Worm (Caenorhabditis elegans): ENCODE measurements around the gene mtx-2.

Gene mtx-2

DNA sequence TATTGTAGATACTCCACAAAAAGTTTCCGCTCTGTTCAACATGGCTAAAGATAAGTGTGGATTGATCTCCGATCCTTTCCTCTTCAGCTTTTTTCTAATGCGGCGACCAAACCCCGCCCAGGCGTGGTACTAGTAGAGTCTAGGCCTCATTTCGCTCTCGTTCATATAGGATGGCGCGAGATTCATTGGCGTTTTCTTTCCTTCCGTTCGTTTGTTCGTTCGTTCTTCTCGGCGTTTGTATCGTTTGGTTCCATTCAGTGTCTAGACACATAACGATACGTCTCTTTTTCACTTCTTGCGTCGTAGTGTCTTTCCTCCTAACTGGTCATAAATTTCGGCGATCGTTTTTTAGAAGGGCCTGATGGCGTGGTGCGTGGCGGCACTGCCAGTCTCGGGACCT is 34.3 kb downstream of the mtx-2 start:
- TF ChIP-seq unc-62 (GFP tag; optimal IDR thresholded peaks at IDR 0.05), result no peak

DNA sequence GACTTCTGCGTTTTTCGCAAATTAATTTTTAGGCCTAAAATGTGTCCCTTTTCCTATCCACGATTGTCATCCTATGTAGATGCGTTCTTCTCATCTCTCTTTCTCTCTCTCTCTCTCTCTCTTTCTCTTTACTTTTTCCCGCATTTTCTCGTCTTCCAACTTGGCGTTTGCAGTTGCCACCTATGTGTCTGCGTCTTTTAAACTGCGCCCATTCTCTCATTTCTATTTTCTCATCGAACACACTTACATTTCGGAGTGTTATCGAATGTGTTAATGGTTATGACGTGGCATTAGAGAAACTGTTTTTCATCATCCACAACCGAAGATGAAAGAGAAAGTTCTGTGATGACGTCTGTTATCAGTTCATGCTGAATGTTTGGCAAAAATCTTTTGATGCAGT is 34.9 kb downstream of the mtx-2 start:
- no peak for TF ChIP-seq unc-62 (GFP tag; optimal IDR thresholded peaks at IDR 0.05)

DNA sequence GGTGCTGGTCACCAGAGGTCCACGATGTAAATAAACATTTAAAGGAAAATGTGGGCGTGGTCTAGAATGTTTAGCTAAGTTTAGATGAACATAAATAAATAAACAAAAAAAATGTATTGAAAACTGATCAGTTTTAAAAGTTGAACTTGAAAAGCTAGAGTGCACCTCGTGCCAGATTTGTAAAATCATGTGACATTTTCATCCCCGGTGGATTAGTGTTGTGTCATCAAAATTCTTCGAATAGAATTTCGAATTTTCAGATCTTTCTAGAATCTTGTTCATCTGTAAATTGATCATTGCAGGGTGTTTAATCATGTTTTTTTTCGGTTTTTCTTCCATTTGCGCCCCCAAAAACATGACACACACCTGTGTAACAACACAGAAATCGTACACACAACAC is 36.9 kb downstream of the mtx-2 start:
- TF ChIP-seq unc-62 (GFP tag; optimal IDR thresholded peaks at IDR 0.05), result no peak

DNA sequence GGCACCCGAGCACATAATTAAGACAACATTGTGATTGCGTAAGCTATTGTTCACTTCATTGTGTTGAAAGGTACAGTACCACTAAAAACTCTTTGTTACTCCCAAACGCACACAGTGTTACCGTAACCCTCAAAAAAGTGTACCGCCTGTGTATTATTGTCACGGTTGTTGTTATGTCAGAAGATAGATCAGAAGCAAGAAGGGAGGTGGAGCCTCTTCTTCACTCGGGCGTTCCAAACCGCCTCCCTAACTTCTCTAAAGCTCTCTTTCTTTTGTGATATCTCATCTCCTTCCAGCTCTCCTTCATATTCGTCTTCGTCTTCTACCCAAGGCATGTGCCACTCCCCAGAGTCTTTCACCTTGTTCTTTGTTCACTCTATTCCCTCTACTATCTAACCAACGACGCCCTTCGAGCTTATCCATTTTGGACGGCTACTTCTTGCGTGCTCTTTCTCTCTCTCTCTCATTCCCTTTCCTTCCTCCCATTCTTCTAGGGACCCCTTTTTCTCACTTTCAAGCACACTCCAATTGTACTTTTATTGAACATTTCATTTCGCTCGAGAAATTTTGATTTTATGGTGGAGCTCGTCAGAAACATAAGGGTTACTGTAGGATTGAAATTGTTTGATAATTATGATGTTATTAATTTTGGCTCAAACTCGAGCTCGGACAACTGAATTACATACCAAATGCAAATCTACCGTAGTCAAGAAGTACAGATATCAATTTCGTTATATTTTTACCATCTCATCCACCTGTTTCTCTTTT is 37.7 kb downstream of the mtx-2 start:
- TF ChIP-seq unc-62 (GFP tag; optimal IDR thresholded peaks at IDR 0.05), result no peak

DNA sequence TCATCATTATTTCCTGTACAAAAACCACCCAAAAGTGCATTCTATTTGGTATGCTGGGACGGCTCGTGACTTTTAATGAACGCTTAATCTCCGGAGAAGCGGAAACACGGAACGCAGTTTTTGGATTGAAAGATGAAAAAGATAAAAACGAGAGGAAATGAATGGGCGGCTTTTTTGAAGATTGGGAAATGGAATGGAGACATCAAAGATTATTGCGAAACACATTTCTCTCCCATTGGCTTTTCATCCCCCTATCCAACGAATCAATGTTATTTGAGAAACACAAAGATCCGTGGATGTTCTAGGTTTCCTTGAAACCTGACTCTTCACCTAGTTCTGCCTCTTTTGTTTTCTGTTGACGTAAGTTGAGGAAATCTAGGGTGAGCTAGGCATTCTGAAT is 39.0 kb downstream of the mtx-2 start:
- no peak for TF ChIP-seq unc-62 (GFP tag; optimal IDR thresholded peaks at IDR 0.05)

DNA sequence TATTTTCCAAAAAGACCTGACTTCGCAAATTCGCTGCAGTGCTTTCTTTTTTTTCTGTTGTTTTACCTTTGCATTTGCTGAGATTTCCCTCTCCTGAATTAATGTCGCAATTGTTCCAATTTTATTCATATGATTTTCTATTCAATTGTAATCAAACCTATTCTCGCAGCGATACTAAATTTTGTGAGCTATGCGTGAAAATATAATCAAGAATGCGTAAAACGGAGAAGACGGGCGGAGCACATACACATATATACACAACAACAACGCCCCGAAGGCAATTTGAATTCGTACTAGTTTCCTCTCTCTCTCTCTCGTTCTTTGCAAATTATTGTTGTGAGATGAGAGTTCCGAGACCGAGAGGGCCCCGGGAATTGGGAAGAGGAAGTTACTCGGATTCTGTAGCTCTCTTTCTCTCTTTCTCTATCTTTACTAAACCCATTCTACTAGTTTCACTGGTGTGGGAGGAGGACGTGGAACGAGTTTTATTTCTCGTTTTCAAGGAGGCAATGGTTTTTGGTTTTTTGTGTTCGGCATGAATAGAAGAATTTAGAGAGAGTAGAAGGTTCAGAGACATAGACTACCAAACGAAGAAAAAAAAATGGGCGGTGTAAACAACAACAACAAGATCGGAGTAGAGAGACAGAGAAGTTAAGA is 39.9 kb downstream of the mtx-2 start:
- no peak for TF ChIP-seq unc-62 (GFP tag; optimal IDR thresholded peaks at IDR 0.05)

DNA sequence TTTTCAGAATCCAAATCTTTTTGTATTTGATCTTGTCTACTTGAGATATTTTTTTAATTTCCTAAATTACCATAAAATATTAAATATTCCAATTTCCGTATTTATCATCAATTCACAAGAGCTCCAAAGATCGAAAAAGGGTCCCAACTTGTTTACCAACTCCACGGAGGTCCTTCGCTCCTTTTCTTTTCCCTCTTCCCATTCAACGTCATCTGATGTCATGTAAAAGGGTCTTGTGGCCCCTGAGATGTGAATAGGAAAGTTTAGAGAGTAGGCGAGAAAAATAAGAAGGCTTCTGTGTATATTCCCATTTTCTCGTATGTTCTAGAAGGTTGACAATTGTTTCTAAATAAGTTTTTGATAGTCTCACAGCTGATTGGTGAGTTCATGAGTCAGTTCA is 40.4 kb downstream of the mtx-2 start:
- TF ChIP-seq unc-62 (GFP tag; optimal IDR thresholded peaks at IDR 0.05), result no peak

DNA sequence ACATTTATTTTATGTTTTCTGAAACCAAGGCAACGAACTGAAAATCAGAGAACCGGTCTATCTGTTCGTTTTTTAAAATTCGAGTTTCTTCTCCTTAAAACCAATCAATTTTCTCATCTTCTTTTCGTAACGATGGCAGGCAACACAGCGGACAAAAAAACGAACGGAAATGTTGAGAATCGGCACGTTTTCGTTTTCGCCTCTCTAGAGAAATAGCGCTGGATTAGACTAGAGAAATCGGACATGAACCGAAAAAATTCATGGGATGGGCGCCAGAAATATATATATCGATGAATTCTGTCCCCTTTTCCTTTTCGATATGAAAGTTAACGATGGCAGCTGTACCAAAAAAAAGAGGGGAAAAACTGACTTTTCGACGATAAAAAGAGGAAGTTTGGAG is 41.0 kb downstream of the mtx-2 start:
- no peak for TF ChIP-seq unc-62 (GFP tag; optimal IDR thresholded peaks at IDR 0.05)

DNA sequence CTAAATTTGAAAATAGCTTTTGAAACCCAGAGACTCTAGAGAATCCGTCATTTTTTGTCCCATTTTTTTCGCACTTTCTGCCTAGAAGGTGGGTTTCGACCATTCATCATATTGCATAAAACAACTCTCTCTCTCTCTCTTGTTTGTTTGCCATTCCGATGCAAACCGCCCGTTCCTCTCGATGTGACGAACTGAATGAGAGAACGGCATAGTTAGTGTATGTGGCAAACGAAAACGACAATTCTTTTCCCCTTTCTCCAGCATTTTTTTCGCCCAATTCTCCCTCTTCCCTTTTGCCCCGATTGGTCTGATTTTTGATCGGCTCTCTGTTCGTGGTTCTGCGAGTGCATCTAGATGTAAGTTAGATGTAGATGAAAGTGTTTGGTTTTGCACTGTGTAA is 41.9 kb downstream of the mtx-2 start:
- no peak for TF ChIP-seq unc-62 (GFP tag; optimal IDR thresholded peaks at IDR 0.05)

DNA sequence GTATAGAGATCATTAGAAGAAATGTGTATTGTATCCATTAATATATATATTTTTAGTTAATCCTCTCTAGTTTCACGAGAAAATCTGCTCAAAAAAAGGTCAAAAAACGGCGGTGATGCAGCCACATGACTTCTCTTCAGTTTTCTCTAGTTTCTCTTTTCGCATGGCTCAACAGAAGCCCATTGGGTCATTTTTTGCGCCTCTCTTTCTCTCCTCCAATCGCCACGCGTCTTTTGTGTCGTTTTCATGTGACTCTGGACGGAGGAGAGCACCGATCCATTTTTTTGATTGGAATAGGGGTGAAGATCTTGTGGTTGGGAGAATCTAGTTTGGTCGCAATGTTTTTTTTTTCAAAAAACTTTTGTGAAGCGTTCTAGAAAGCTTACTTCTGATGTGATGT is 42.5 kb downstream of the mtx-2 start:
- TF ChIP-seq unc-62 (GFP tag; optimal IDR thresholded peaks at IDR 0.05), result no peak

DNA sequence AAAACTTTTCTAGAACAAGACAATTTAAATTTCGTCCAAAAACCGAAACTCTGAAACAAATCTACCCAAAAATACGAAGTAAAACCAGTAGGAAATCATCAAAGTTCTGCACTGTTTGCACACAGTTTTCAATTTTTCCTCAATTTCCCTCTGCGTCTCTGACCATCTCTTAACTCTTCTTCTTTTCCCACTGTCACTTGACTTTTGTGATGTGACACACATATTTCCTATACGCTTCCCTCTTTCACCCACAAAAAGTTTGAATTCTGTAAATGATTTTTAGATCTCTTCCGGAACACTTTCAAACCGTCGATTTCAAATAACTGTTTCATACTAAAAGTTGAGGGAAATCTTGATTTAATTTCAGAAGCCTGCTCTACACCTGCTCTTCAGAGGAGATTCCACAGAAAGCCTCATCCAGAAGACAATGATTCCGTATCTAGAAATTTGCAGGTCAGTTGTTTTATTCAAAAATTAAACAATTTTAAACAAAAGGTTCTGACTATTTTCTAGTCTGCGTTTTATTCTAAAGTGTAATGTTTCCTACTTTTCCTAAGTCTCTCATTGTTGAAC is 44.0 kb downstream of the mtx-2 start, which contains the start of gene ncl-1:
Gene ncl-1, plus strand, starts transcription at position 366 of the 573 bp plus-strand sequence.
- no peak for TF ChIP-seq unc-62 (GFP tag; optimal IDR thresholded peaks at IDR 0.05)

DNA sequence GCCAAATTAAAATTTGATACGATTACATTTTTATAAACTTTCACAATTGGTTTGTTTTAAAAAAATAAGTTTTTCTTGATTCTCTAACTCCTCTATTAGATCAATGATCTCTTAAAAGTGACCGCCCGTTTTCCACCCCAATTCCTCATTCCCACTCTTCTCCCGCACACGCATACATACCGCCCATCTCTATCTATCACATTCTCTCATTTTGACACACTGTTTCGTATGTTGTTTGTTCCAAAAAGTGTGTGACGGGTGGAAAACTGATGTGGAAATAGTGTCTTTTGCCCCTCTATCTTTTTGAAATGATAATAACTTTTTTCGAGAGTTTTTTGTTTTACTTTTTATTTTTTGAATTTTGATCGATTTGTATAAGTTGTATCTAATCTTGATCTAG is 45.1 kb downstream of the mtx-2 start:
- TF ChIP-seq unc-62 (GFP tag; optimal IDR thresholded peaks at IDR 0.05), result no peak

DNA sequence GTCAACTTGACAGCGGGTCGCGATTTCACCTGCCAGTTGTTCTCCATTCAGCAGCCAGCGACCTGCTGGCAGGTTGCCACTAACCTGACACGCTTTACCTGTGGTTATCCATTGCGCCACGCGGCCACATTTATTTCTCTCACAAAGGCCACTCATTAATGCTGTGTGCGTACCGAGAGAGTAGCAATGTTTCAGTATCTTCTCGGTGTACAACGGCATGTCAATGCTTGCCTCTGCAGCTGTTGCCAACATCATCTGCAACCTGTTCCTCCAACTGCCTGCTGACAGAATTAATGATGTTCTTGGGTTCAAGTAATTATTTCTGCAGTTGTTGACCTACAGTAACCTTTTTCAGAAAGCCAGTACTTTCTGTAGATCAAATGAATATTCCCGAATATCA is 46.9 kb downstream of the mtx-2 start:
- no peak for TF ChIP-seq unc-62 (GFP tag; optimal IDR thresholded peaks at IDR 0.05)

All from whole organism, dauer.